Worm (Caenorhabditis elegans) whole organism, early embryonic: Measurements from ENCODE around the gene fzr-1.

ENCODE experiments used
- B0310.2 ChIP-seq: sonication (generic microtip); optimal IDR thresholded peaks from 2 replicates; lab custom pipeline; 2016; ENCODE audit warnings: mild to moderate bottlenecking, missing genetic modification characterization, missing compliant biosample characterization
- F13C5.2 ChIP-seq: sonication (generic microtip); optimal IDR thresholded peaks from 2 replicates; lab custom pipeline; 2017; ENCODE audit warnings: mild to moderate bottlenecking, missing genetic modification characterization, inconsistent platforms, missing compliant biosample characterization
- aly-1 ChIP-seq: sonication (generic microtip); optimal IDR thresholded peaks from 2 replicates; lab custom pipeline; 2016; ENCODE audit warnings: missing genetic modification characterization, missing compliant biosample characterization
- ama-1 ChIP-seq: fragments of 150-350 bp; optimal IDR thresholded peaks from 2 replicates; lab custom pipeline; 2014
- ceh-13 ChIP-seq: fragments of 200-800 bp; sonication (Bioruptor generic); optimal IDR thresholded peaks from 2 replicates; lab custom pipeline; 2018; ENCODE audit warnings: mild to moderate bottlenecking, missing genetic modification characterization, missing compliant biosample characterization
- ceh-36 ChIP-seq: sonication (generic microtip); optimal IDR thresholded peaks from 2 replicates; lab custom pipeline; 2016; ENCODE audit warnings: missing genetic modification characterization, inconsistent platforms, missing compliant biosample characterization
- ets-7 ChIP-seq: sonication (generic microtip); optimal IDR thresholded peaks from 2 replicates; lab custom pipeline; 2016; ENCODE audit warnings: missing genotype, missing genetic modification characterization, missing compliant biosample characterization
- flt-1 ChIP-seq: fragments of 200-800 bp; sonication (Bioruptor generic); IDR thresholded peaks from 2 replicates; pipeline ENCODE4 v1.3.6; 2022; ENCODE audit warnings: missing genetic modification characterization, missing compliant biosample characterization
- hmbx-1 ChIP-seq: sonication (generic microtip); optimal IDR thresholded peaks from 2 replicates; lab custom pipeline; 2016; ENCODE audit warnings: mild to moderate bottlenecking, missing genetic modification characterization, missing compliant biosample characterization
- hmg-4 ChIP-seq: fragments of 200-800 bp; sonication (Bioruptor generic); optimal IDR thresholded peaks from 2 replicates; lab custom pipeline; 2018; ENCODE audit warnings: mild to moderate bottlenecking, missing genetic modification characterization, missing compliant biosample characterization
- hnd-1 ChIP-seq: sonication (generic microtip); optimal IDR thresholded peaks from 2 replicates; lab custom pipeline; 2016; ENCODE audit warnings: missing genetic modification characterization, missing compliant biosample characterization
- pes-1 ChIP-seq: fragments of 200-800 bp; sonication (Bioruptor generic); IDR thresholded peaks from 2 replicates; pipeline ENCODE4 v1.3.6; 2022; ENCODE audit warnings: missing genetic modification reagents, missing genetic modification characterization, missing compliant biosample characterization
- scrt-1 ChIP-seq: fragments of 200-800 bp; sonication (Bioruptor generic); IDR thresholded peaks from 2 replicates; pipeline ENCODE4 v1.3.6; 2022; ENCODE audit warnings: missing genetic modification characterization, missing compliant biosample characterization
- sea-1 ChIP-seq: fragments of 200-800 bp; sonication (Bioruptor generic); conservative IDR thresholded peaks from 2 replicates; pipeline ENCODE4 v1.3.6; 2022; ENCODE audit warnings: missing genetic modification characterization, missing compliant biosample characterization
- tbx-11 ChIP-seq: fragments of 200-800 bp; sonication (Bioruptor generic); IDR thresholded peaks from 2 replicates; pipeline ENCODE4 v1.3.6; 2022; ENCODE audit warnings: missing genetic modification characterization, missing compliant biosample characterization
- tbx-37 ChIP-seq: fragments of 200-800 bp; sonication (Bioruptor generic); conservative IDR thresholded peaks from 2 replicates; pipeline ENCODE4 v1.3.6; 2022; ENCODE audit warnings: missing genetic modification reagents, missing genetic modification characterization, missing compliant biosample characterization
- tra-4 ChIP-seq: sonication (generic microtip); optimal IDR thresholded peaks from 2 replicates; lab custom pipeline; 2017; ENCODE audit warnings: missing genetic modification characterization, missing compliant biosample characterization

fzr-1 gene

ce11 chrII:9614728-9615127 lies 29.5 kb downstream of the fzr-1 start, which contains the start of gene hlh-6:
TSS of gene hlh-6 (minus strand) at chrII:9614828.
- TF ChIP-seq flt-1 (GFP tag; lab: Robert Waterston, UW) (no peak), ama-1 (lab: Kevin White, UChicago) (no peak), sea-1 (GFP tag; lab: Robert Waterston, UW) (no peak), pes-1 (GFP tag; lab: Robert Waterston, UW) (no peak), B0310.2 (tag; lab: Kevin White, UChicago) (no peak), hmg-4 (no peak), aly-1 (tag; lab: Kevin White, UChicago) (no peak), tra-4 (no peak), ets-7 (tag; lab: Kevin White, UChicago) (no peak), hmbx-1 (tag; lab: Kevin White, UChicago) (no peak), tbx-37 (no peak), F13C5.2 (tag; lab: Kevin White, UChicago) (no peak), ceh-13 (no peak)

DNA sequence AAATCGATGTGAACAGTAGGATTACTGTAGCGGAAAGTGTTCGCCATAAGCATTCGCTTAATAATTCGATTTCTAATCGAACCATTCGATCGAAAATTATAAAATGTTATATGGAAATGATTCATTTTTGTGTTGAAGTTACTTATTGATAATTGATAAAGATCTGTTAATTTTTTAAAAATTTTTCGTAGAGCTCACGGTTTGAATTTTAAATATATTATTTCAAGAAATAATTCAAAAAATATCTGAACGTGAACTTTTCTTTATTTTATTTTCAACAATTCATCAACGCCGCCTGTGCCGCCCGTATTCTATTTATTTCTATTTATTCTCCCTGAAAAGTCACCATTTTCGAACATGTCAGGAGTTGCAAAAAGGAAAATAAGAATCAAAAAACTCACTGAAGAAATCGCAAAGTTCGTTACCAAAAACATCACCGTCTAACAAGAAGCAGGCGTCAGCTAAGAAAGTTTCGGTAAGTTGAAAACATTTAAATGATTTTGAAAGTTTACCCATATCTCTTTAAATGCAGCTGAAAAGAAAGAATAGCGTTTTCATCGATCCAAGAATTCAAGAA lies 32.8 kb downstream of the fzr-1 start, which contains the start of the genes T15H9.5 and T15H9.4:
T15H9.5 (minus strand) TSS at position 101 of the 577 bp plus-strand sequence.
T15H9.4 (plus strand) TSS at position 527 of the 577 bp plus-strand sequence.
- TF ChIP-seq ama-1 (lab: Kevin White, UChicago), result no peak

ce11 chrII:9609296-9609695 lies 35.0 kb downstream of the fzr-1 start, which contains the start of gene pap-2:
TSS of gene pap-2 (minus strand) at chrII:9609396.
- no peak for TF ChIP-seq flt-1 (GFP tag; lab: Robert Waterston, UW)
- TF ChIP-seq F13C5.2 (tag; lab: Kevin White, UChicago), result no peak
- no peak for TF ChIP-seq ceh-13
- TF ChIP-seq tra-4, result no peak
- no peak for TF ChIP-seq hmg-4
- TF ChIP-seq scrt-1 (GFP tag; lab: Robert Waterston, UW), result no peak
- no peak for TF ChIP-seq B0310.2 (tag; lab: Kevin White, UChicago)
- no peak for TF ChIP-seq tbx-11 (GFP tag; lab: Robert Waterston, UW)
- TF ChIP-seq ama-1 (lab: Kevin White, UChicago), result no peak
- no peak for TF ChIP-seq pes-1 (GFP tag; lab: Robert Waterston, UW)
- no peak for TF ChIP-seq ets-7 (tag; lab: Kevin White, UChicago)
- no peak for TF ChIP-seq sea-1 (GFP tag; lab: Robert Waterston, UW)
- TF ChIP-seq hnd-1 (tag; lab: Kevin White, UChicago), result no peak
- TF ChIP-seq hmbx-1 (tag; lab: Kevin White, UChicago), result no peak
- TF ChIP-seq aly-1 (tag; lab: Kevin White, UChicago), result no peak
- TF ChIP-seq tbx-37, result no peak
- no peak for TF ChIP-seq ceh-36

DNA sequence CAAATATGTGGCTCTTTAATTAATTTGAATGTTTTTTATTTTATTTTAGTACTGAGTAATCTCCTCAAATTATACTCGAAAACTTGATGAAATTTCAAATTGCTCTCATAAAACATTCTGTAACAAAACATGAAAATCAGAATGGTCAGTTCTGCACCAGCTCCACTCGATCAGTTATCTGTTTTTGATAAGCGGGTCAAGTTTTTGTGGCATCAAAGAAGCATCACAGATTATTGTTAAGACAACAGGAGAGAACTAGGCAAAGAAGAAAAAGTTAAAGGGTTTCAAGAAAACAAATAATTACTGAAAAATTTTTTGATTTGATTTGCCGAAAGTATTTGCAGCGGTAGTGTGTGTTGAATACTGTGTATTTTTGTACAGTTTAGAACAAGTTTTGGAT lies 37.1 kb downstream of the fzr-1 start:
- TF ChIP-seq scrt-1 (GFP tag; lab: Robert Waterston, UW), result no peak
- TF ChIP-seq ceh-36, result no peak
- no peak for TF ChIP-seq tra-4
- no peak for TF ChIP-seq flt-1 (GFP tag; lab: Robert Waterston, UW)
- no peak for TF ChIP-seq hnd-1 (tag; lab: Kevin White, UChicago)
- no peak for TF ChIP-seq ceh-13
- no peak for TF ChIP-seq hmbx-1 (tag; lab: Kevin White, UChicago)
- TF ChIP-seq B0310.2 (tag; lab: Kevin White, UChicago), result no peak
- TF ChIP-seq aly-1 (tag; lab: Kevin White, UChicago), result no peak
- no peak for TF ChIP-seq sea-1 (GFP tag; lab: Robert Waterston, UW)
- TF ChIP-seq F13C5.2 (tag; lab: Kevin White, UChicago), result no peak
- no peak for TF ChIP-seq tbx-11 (GFP tag; lab: Robert Waterston, UW)
- TF ChIP-seq ets-7 (tag; lab: Kevin White, UChicago), result no peak
- no peak for TF ChIP-seq ama-1 (lab: Kevin White, UChicago)

ce11 chrII:9606485-9607036 lies 37.7 kb downstream of the fzr-1 start:
- no peak for TF ChIP-seq ets-7 (tag; lab: Kevin White, UChicago)

DNA sequence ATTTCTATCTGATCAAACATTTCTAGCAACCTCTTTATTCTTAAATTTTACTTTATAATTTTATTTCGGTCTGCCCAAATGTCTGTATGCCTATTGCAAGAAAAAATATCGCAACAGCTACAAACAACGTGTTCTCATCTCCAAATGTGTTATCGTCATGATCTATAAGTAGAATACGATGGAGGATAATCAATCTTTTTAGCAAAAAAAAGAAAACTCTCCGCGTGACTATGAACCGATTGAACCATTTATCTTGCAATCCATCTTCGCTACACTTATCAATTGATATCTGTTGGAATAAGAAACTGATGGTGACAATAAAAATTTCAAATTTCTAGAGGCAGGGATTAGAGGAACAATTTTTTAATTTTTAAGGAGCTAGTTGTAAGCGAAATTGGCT lies 38.3 kb downstream of the fzr-1 start:
- TF ChIP-seq B0310.2 (tag; lab: Kevin White, UChicago) (no peak), ama-1 (lab: Kevin White, UChicago) (no peak), F13C5.2 (tag; lab: Kevin White, UChicago) (no peak), tbx-11 (GFP tag; lab: Robert Waterston, UW) (no peak), tbx-37 (no peak), scrt-1 (GFP tag; lab: Robert Waterston, UW) (no peak), hmbx-1 (tag; lab: Kevin White, UChicago) (no peak), ceh-13 (no peak), flt-1 (GFP tag; lab: Robert Waterston, UW) (no peak), pes-1 (GFP tag; lab: Robert Waterston, UW) (no peak), ceh-36 (no peak), sea-1 (GFP tag; lab: Robert Waterston, UW) (no peak), hmg-4 (no peak), hnd-1 (tag; lab: Kevin White, UChicago) (no peak), ets-7 (tag; lab: Kevin White, UChicago) (no peak), tra-4 (no peak), aly-1 (tag; lab: Kevin White, UChicago) (no peak)

DNA sequence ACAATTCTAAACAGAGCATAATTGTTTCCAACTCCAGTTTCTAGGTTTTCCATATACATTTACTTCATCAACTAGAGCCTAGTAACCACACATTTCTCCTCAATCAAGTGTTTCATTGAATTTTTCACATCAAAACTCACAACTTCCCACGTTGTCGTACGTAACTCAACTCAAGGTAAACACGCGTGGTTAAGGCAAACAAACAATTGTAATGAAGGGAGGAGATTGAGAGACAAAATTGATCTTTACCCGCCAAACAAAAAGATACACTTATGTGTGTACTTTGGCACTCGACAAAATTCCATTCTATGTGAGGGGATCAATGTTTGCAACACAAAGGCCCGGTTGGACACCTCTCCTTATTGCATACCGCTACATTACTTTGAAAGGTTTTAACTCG lies 38.9 kb downstream of the fzr-1 start, which contains the start of gene nhr-19:
nhr-19 (minus strand) TSS at position 191 of the 400 bp plus-strand sequence.
- no peak for TF ChIP-seq ama-1 (lab: Kevin White, UChicago)
- TF ChIP-seq flt-1 (GFP tag; lab: Robert Waterston, UW), result no peak
- no peak for TF ChIP-seq ceh-36
- no peak for TF ChIP-seq hmbx-1 (tag; lab: Kevin White, UChicago)
- no peak for TF ChIP-seq pes-1 (GFP tag; lab: Robert Waterston, UW)
- TF ChIP-seq sea-1 (GFP tag; lab: Robert Waterston, UW), result no peak
- no peak for TF ChIP-seq B0310.2 (tag; lab: Kevin White, UChicago)
- no peak for TF ChIP-seq aly-1 (tag; lab: Kevin White, UChicago)
- TF ChIP-seq hmg-4, result no peak
- no peak for TF ChIP-seq hnd-1 (tag; lab: Kevin White, UChicago)
- TF ChIP-seq F13C5.2 (tag; lab: Kevin White, UChicago), result no peak
- no peak for TF ChIP-seq scrt-1 (GFP tag; lab: Robert Waterston, UW)
- no peak for TF ChIP-seq tbx-37
